Worm (Caenorhabditis elegans) whole organism, early embryonic: Measurements from ENCODE around the gene F23B12.1.

Source experiments
- B0310.2 ChIP-seq: sonication (generic microtip); optimal IDR thresholded peaks from 2 replicates; lab custom pipeline; 2016; ENCODE audit warnings: mild to moderate bottlenecking, missing genetic modification characterization, missing compliant biosample characterization
- F13C5.2 ChIP-seq: sonication (generic microtip); optimal IDR thresholded peaks from 2 replicates; lab custom pipeline; 2017; ENCODE audit warnings: mild to moderate bottlenecking, missing genetic modification characterization, inconsistent platforms, missing compliant biosample characterization
- ama-1 ChIP-seq: fragments of 150-350 bp; optimal IDR thresholded peaks from 2 replicates; lab custom pipeline; 2014
- ceh-13 ChIP-seq: fragments of 200-800 bp; sonication (Bioruptor generic); optimal IDR thresholded peaks from 2 replicates; lab custom pipeline; 2018; ENCODE audit warnings: mild to moderate bottlenecking, missing genetic modification characterization, missing compliant biosample characterization
- ceh-36 ChIP-seq: sonication (generic microtip); optimal IDR thresholded peaks from 2 replicates; lab custom pipeline; 2016; ENCODE audit warnings: missing genetic modification characterization, inconsistent platforms, missing compliant biosample characterization
- ets-7 ChIP-seq: sonication (generic microtip); optimal IDR thresholded peaks from 2 replicates; lab custom pipeline; 2016; ENCODE audit warnings: missing genotype, missing genetic modification characterization, missing compliant biosample characterization
- hmg-4 ChIP-seq: fragments of 200-800 bp; sonication (Bioruptor generic); optimal IDR thresholded peaks from 2 replicates; lab custom pipeline; 2018; ENCODE audit warnings: mild to moderate bottlenecking, missing genetic modification characterization, missing compliant biosample characterization
- hnd-1 ChIP-seq: sonication (generic microtip); optimal IDR thresholded peaks from 2 replicates; lab custom pipeline; 2016; ENCODE audit warnings: missing genetic modification characterization, missing compliant biosample characterization
- pes-1 ChIP-seq: fragments of 200-800 bp; sonication (Bioruptor generic); IDR thresholded peaks from 2 replicates; pipeline ENCODE4 v1.3.6; 2022; ENCODE audit warnings: missing genetic modification reagents, missing genetic modification characterization, missing compliant biosample characterization
- scrt-1 ChIP-seq: fragments of 200-800 bp; sonication (Bioruptor generic); IDR thresholded peaks from 2 replicates; pipeline ENCODE4 v1.3.6; 2022; ENCODE audit warnings: missing genetic modification characterization, missing compliant biosample characterization
- sea-1 ChIP-seq: fragments of 200-800 bp; sonication (Bioruptor generic); conservative IDR thresholded peaks from 2 replicates; pipeline ENCODE4 v1.3.6; 2022; ENCODE audit warnings: missing genetic modification characterization, missing compliant biosample characterization
- tbx-37 ChIP-seq: fragments of 200-800 bp; sonication (Bioruptor generic); conservative IDR thresholded peaks from 2 replicates; pipeline ENCODE4 v1.3.6; 2022; ENCODE audit warnings: missing genetic modification reagents, missing genetic modification characterization, missing compliant biosample characterization
- tra-4 ChIP-seq: sonication (generic microtip); optimal IDR thresholded peaks from 2 replicates; lab custom pipeline; 2017; ENCODE audit warnings: missing genetic modification characterization, missing compliant biosample characterization

DNA sequence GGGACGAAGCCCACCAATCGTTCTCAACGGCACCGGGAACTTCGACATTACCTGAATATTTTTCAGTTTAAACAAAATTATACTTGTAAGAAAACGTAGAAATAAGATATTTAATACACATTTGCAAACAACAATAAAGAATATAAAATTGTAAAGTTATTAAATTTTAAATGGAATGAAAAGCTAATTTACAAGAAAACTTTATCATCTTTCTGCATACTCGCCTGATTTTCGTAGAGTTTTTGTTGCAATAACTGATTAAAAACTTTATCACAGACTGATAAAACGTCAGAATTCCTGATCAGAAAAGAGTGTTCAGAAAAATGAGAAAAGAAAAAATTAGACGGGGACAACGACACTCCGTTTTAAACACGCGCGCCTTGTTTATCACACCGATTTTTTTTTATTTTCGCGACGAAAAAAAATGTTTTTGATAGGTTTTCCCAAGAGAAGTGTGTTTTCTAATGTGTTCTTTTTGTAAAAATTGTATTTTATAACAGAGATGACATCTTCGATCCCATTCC, 18.3 kb downstream of the F23B12.1 start, which contains the start of the genes dlat-1 and fntb-1:
- no peak for TF ChIP-seq tbx-37
- TF ChIP-seq F13C5.2 (tag; lab: Kevin White, UChicago): no peak
- no peak for TF ChIP-seq ama-1
- no peak for TF ChIP-seq pes-1
- TF ChIP-seq ceh-36: no peak
- no peak for TF ChIP-seq hnd-1 (tag; lab: Kevin White, UChicago)
- no peak for TF ChIP-seq ets-7 (tag; lab: Kevin White, UChicago)
- TF ChIP-seq hmg-4 (GFP tag; lab: Kevin White, UChicago): no peak
- TF ChIP-seq B0310.2: no peak
- TF ChIP-seq sea-1 (GFP tag; lab: Robert Waterston, UW): no peak
- TF ChIP-seq scrt-1 (GFP tag; lab: Robert Waterston, UW): no peak
- TF ChIP-seq ceh-13 (GFP tag; lab: Kevin White, UChicago): no peak
- no peak for TF ChIP-seq tra-4 (tag; lab: Kevin White, UChicago)
